Worm (Caenorhabditis elegans) whole organism, L1 larva: Measurements from ENCODE around the gene polh-1.

Experiments used
- C04F5.9 ChIP-seq: sonication (generic microtip); optimal IDR thresholded peaks from 2 replicates; lab custom pipeline; 2016; ENCODE audit warnings: missing genetic modification characterization, missing compliant biosample characterization
- C16A3.4 ChIP-seq: fragments of 150-350 bp; optimal IDR thresholded peaks from 2 replicates; lab custom pipeline; 2014; ENCODE audit warnings: missing biosample characterization, missing genetic modification characterization
- blmp-1 ChIP-seq: fragments of 150-350 bp; optimal IDR thresholded peaks from 2 replicates; lab custom pipeline; 2014; ENCODE audit warnings: missing biosample characterization, missing genetic modification characterization
- ceh-63 ChIP-seq: fragments of 200-800 bp; sonication (Bioruptor generic); optimal IDR thresholded peaks from 2 replicates; lab custom pipeline; 2018; ENCODE audit warnings: mild to moderate bottlenecking, missing genetic modification characterization, missing compliant biosample characterization
- ceh-88 ChIP-seq: fragments of 200-800 bp; sonication (Bioruptor generic); IDR thresholded peaks from 2 replicates; pipeline ENCODE4 v1.3.6; 2022; ENCODE audit warnings: missing genetic modification characterization, missing compliant biosample characterization
- ceh-90 ChIP-seq: sonication (generic microtip); optimal IDR thresholded peaks from 2 replicates; lab custom pipeline; 2016; ENCODE audit warnings: missing genetic modification characterization, missing compliant biosample characterization
- dsc-1 ChIP-seq: sonication (generic microtip); optimal IDR thresholded peaks from 2 replicates; lab custom pipeline; 2016; ENCODE audit warnings: mild to moderate bottlenecking, missing genetic modification characterization, missing compliant biosample characterization
- egl-13 ChIP-seq: sonication (generic microtip); optimal IDR thresholded peaks from 2 replicates; lab custom pipeline; 2016; ENCODE audit warnings: missing genotype, missing genetic modification reagents, missing genetic modification characterization, missing compliant biosample characterization
- elt-2 ChIP-seq: sonication (generic microtip); optimal IDR thresholded peaks from 2 replicates; lab custom pipeline; 2016; ENCODE audit warnings: missing genetic modification characterization, mild to moderate bottlenecking, inconsistent platforms, missing compliant biosample characterization, missing genetic modification reagents
- elt-3 ChIP-seq, 6 experiments: fragments of 150-350 bp in 1 of 6; sonication (generic microtip); optimal IDR thresholded peaks; 2 replicates each; lab custom pipeline; 2017 to 2018; ENCODE audit warnings: missing biosample characterization in 6 of 6, missing genetic modification characterization in 6 of 6, inconsistent platforms in 1 of 6
- fkh-4 ChIP-seq: sonication (generic microtip); optimal IDR thresholded peaks from 2 replicates; lab custom pipeline; 2016; ENCODE audit warnings: missing compliant biosample characterization, missing genetic modification characterization, borderline replicate concordance
- fkh-8 ChIP-seq: sonication (generic microtip); optimal IDR thresholded peaks from 2 replicates; lab custom pipeline; 2016; ENCODE audit warnings: mild to moderate bottlenecking, missing genetic modification characterization, missing compliant biosample characterization
- irx-1 ChIP-seq: sonication (generic microtip); optimal IDR thresholded peaks from 2 replicates; lab custom pipeline; 2016; ENCODE audit warnings: missing genetic modification characterization, missing compliant biosample characterization
- isw-1 ChIP-seq: fragments of 200-800 bp; sonication (Bioruptor generic); IDR thresholded peaks from 2 replicates; pipeline ENCODE4 v1.3.6; 2022; ENCODE audit warnings: missing genetic modification characterization, missing compliant biosample characterization
- jun-1 ChIP-seq: fragments of 150-350 bp; optimal IDR thresholded peaks from 2 replicates; lab custom pipeline; 2014; ENCODE audit warnings: missing biosample characterization, missing genetic modification reagents, missing genetic modification characterization
- lin-15B ChIP-seq: fragments of 150-350 bp; sonication (generic microtip); optimal IDR thresholded peaks from 3 replicates; lab custom pipeline; 2014; ENCODE audit warnings: missing biosample characterization, missing genetic modification characterization
- lsy-2 ChIP-seq, 2 experiments: fragments of 150-350 bp; optimal IDR thresholded peaks; 2 replicates each; lab custom pipeline; 2014; ENCODE audit warnings: missing biosample characterization in 2 of 2, missing genetic modification characterization in 2 of 2
- mab-9 ChIP-seq: fragments of 200-800 bp; sonication (Bioruptor generic); IDR thresholded peaks from 2 replicates; pipeline ENCODE4 v1.3.6; 2022; ENCODE audit warnings: missing genetic modification reagents, missing genetic modification characterization, missing compliant biosample characterization
- mdl-1 ChIP-seq, 2 experiments: fragments of 150-350 bp; optimal IDR thresholded peaks; 2 replicates each; lab custom pipeline; 2014 to 2017; ENCODE audit warnings: missing biosample characterization in 2 of 2, missing genetic modification characterization in 2 of 2, inconsistent platforms in 1 of 2
- mep-1 ChIP-seq: fragments of 150-350 bp; optimal IDR thresholded peaks from 2 replicates; lab custom pipeline; 2014; ENCODE audit warnings: missing biosample characterization, missing genetic modification characterization
- nhr-19 ChIP-seq: fragments of 200-800 bp; sonication (Bioruptor generic); conservative IDR thresholded peaks from 2 replicates; pipeline ENCODE4 v1.3.6; 2022; ENCODE audit warnings: missing genetic modification characterization, missing compliant biosample characterization
- nhr-77 ChIP-seq: fragments of 150-350 bp; optimal IDR thresholded peaks from 2 replicates; lab custom pipeline; 2014; ENCODE audit warnings: missing biosample characterization, missing genetic modification characterization
- pag-3 ChIP-seq: sonication (generic microtip); optimal IDR thresholded peaks from 2 replicates; lab custom pipeline; 2017; ENCODE audit warnings: missing genetic modification characterization, mild to moderate bottlenecking, missing compliant biosample characterization, antibody characterized with exemption, borderline replicate concordance; ENCODE audit not compliant: insufficient read depth
- skn-1 ChIP-seq: fragments of 150-350 bp; optimal IDR thresholded peaks from 2 replicates; lab custom pipeline; 2014; ENCODE audit warnings: missing biosample characterization, missing genetic modification characterization
- snpc-4 ChIP-seq: fragments of 150-350 bp; optimal IDR thresholded peaks from 2 replicates; lab custom pipeline; 2014; ENCODE audit warnings: missing biosample characterization, missing genetic modification characterization
- swsn-7 ChIP-seq: sonication (generic microtip); optimal IDR thresholded peaks from 2 replicates; lab custom pipeline; 2016; ENCODE audit warnings: missing genetic modification characterization, missing compliant biosample characterization
- unc-130 ChIP-seq: fragments of 150-350 bp; optimal IDR thresholded peaks from 2 replicates; lab custom pipeline; 2017; ENCODE audit warnings: missing biosample characterization, missing genetic modification characterization, inconsistent platforms
- unc-62 ChIP-seq: fragments of 150-350 bp; optimal IDR thresholded peaks from 2 replicates; lab custom pipeline; 2014; ENCODE audit warnings: missing biosample characterization, missing genetic modification reagents, missing genetic modification characterization
- zag-1 ChIP-seq: fragments of 150-350 bp; optimal IDR thresholded peaks from 2 replicates; lab custom pipeline; 2014; ENCODE audit warnings: missing biosample characterization, missing genetic modification characterization
- zip-4 ChIP-seq: fragments of 200-800 bp; sonication (Bioruptor generic); optimal IDR thresholded peaks from 2 replicates; lab custom pipeline; 2018; ENCODE audit warnings: mild to moderate bottlenecking, missing genetic modification characterization, moderate library complexity, missing compliant biosample characterization

The polh-1 gene

DNA sequence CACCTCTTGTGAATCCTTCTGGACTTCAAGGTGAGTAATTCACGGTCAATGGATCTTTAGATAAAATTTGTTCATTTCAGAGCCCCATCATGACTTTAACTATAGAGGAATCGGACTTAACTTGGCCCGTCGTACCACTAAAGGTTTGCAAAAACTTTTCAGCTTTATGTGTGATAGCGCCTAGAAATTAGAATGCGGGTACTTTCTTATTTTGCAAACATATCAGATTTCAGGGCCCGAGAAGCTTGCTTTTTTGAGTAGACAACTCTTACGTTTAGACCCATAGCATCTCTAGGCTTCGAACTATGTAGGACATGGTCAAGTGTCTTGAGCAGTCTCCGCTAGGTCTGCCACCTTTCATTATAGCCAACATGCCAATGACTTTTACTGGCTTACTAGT lies 27.4 kb upstream of the polh-1 start:
- no peak for TF ChIP-seq nhr-77 (tag; lab: Kevin White, UChicago)
- TF ChIP-seq, all 84 proteins: peak for 0

DNA sequence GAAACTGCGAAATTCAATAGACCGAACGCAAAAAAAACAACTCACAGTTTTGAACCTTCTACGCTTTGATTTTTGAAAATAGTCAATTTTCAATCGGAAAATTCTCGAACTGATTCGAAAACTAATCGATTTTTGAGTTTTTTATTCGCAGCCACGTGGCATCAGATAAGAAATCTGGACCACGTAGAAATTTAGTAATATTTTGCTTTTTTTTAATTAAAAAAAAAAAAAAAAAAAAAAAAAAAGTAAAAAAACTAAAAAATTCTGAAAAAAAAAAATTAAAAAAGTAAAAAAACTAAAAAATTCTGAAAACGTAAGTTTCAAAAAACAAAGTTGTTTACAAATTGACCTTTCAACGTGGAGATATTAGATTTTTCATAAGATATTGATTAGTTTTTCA lies 26.6 kb upstream of the polh-1 start, which contains the start of gene R155.3:
TSS of gene R155.3 (minus strand) at position 101 of the 400 bp plus-strand sequence.
- no peak for TF ChIP-seq dsc-1 (tag; lab: Kevin White, UChicago)
- TF ChIP-seq mep-1 (tag; lab: Kevin White, UChicago): no peak
- TF ChIP-seq nhr-19 (GFP tag; lab: Robert Waterston, UW): no peak
- no peak for TF ChIP-seq swsn-7 (tag; lab: Kevin White, UChicago)
- no peak for TF ChIP-seq skn-1
- TF ChIP-seq blmp-1: no peak

DNA sequence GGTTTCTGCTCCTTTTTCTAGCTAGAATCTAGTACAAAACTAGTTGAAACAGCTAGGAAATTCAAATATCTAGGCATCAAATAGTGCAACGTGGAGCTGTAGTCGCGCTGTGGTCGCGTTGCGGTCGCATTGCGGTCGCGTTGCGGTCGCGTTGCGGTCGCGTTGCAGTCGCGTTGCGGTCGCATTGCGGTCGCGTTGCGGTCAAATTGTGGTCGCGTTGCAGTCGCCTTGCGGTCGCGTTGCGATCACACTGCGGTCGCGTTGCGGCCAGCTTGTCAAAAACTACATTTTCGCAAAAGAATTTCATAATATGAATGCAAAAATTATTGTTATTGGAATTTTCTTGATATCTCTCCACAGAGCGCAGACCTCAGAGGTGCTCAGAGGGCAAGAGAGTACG lies 25.9 kb upstream of the polh-1 start:
- TF ChIP-seq unc-130 (tag; lab: Kevin White, UChicago) (no peak), elt-2 (tag; lab: Kevin White, UChicago) (no peak), mdl-1 (tag; optimal IDR thresholded peaks at IDR 0.05; lab: Kevin White, UChicago) (no peak), ceh-90 (tag; lab: Kevin White, UChicago) (no peak), zip-4 (GFP tag; lab: Kevin White, UChicago) (no peak), jun-1 (tag; lab: Kevin White, UChicago) (no peak), fkh-4 (tag; lab: Kevin White, UChicago) (no peak), pag-3 (tag; lab: Kevin White, UChicago) (no peak), egl-13 (tag; lab: Kevin White, UChicago) (no peak), mab-9 (no peak), ceh-63 (GFP tag; lab: Kevin White, UChicago) (no peak), C04F5.9 (tag; lab: Kevin White, UChicago) (no peak), isw-1 (GFP tag; lab: Robert Waterston, UW) (no peak), irx-1 (tag; lab: Kevin White, UChicago) (no peak), elt-3 (tag; optimal IDR thresholded peaks at IDR 0.05; lab: Kevin White, UChicago) (no peak), lsy-2 (tag; optimal IDR thresholded peaks at IDR 0.05; lab: Kevin White, UChicago) (no peak)
- TF ChIP-seq, all 84 proteins: peak for 0

DNA sequence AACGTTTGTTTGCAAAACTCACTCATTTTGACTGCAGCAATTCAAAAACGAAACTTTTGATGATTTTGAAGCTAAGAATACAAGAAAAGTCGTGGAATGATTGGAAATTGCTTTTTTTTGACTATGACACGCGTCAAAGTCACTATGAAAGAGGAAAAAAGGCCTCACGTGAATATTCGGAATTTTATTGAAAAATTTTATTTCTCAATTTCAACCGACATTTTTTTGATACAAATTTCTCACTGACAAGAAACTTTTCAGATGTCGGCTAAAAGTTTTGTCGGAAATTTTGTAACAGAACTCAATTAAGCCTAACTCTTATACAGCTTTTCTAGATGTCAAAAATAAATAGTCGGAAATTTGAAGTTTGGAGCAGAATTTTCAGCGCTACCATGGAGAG lies 20.4 kb upstream of the polh-1 start, which contains the start of gene R155.5:
TSS of gene R155.5 (minus strand) at position 101 of the 400 bp plus-strand sequence.
- TF ChIP-seq ceh-63 (GFP tag; lab: Kevin White, UChicago) (no peak), zag-1 (no peak), nhr-19 (GFP tag; lab: Robert Waterston, UW) (no peak)

- TF ChIP-seq C16A3.4 (tag; lab: Kevin White, UChicago) (no peak), unc-62 (GFP tag; lab: Kevin White, UChicago) (no peak), mab-9 (no peak), ceh-63 (GFP tag; lab: Kevin White, UChicago) (no peak), fkh-8 (tag; lab: Kevin White, UChicago) (no peak), ceh-88 (GFP tag; lab: Robert Waterston, UW) (no peak)
Measured at ce11 chrIII:1969802-1970201, 19.7 kb upstream of the polh-1 start, which contains the start of gene moa-1. TSS of gene moa-1 (minus strand) at chrIII:1969902.

ce11 chrIII:1963128-1963527 lies 13.1 kb upstream of the polh-1 start:
- TF ChIP-seq zag-1: no peak
- TF ChIP-seq snpc-4 (tag; lab: Kevin White, UChicago): peak; percentile 35
- TF ChIP-seq lin-15B (tag; lab: Kevin White, UChicago): no peak

DNA sequence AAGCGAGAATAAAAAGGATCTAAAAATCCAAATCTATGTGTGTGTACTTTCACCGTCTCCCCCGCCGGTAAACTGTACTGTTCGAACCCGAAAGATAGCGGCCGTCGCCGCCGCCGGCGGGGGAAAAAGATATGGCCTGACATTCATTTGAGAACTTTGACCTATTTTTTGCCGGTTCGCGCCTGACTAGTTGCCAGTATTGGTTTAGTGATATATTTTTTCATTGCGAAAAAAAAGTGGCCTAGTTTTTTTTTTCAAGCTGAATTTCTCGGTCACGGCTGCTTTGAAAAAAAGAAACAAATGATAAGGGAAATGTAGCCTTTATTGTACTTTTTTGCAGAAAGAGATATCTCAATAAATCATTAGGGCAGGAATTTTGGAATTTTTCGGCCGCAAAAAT lies 12.5 kb upstream of the polh-1 start:
- TF ChIP-seq elt-3 (tag; optimal IDR thresholded peaks at IDR 0.05; lab: Kevin White, UChicago): peak in 1 of 6 experiments; percentile 18
- peak; percentile 11 for TF ChIP-seq elt-2 (tag; lab: Kevin White, UChicago)
- no peak for TF ChIP-seq fkh-4 (tag; lab: Kevin White, UChicago)
